Worm (Caenorhabditis elegans): Measurements from ENCODE around the gene T08B6.9.

Gene T08B6.9

DNA sequence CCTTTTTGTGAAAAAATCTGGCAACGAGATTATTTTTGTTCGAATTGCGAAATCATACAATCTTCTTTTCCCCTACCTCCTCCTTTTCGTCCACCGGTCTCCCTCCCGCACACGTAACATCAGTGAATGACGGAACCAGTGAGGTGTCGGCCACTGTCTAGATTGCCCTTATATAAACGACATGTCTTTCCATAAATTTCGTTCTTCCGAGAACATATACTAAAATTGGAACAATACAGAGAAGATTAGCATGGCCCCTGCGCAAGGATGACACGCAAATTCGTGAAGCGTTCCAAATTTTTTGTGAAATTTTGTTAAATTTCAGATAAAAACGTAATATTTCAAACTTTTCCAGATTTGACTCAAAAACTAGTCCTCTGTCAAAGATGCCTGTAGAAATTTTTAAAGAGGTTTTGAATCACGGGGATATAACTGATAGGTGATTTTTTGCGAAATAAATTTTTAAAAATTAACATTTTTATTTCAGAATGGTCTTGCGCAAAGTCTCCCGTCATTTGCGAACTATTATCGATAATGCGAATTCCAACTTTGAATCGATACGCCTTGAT lies 40.2 kb downstream of the T08B6.9 start (continued):
- no peak for TF ChIP-seq Y105C5A.15 (GFP tag; IDR thresholded peaks at IDR 0.05)
- no peak for TF ChIP-seq lin-39 (tag; optimal IDR thresholded peaks at IDR 0.05)
- TF ChIP-seq attf-4 (tag; optimal IDR thresholded peaks at IDR 0.05): no peak
- TF ChIP-seq sdz-12 (GFP tag; optimal IDR thresholded peaks at IDR 0.05): no peak

DNA sequence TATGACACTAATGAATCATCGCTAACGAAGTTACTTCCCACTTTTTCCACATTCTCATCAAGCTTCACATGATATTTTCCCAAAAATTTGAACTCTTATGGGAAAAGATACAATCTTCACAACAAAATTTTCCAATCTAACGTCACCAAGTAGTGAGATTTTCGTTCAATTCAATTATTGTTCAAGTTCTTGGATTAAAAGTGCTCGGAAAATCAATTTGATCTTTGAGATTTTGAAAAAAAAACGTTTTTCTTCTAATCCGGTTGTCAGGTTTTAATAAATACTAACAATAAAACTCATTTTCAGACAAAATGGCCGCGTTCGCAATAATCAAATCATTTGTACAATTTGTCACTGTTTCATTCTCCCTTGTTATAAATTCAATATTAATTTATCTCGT lies 43.5 kb downstream of the T08B6.9 start, which contains the start of gene str-153:
Gene str-153 (plus strand): TSS at position 301 of the 400 bp plus-strand sequence.
- TF ChIP-seq vab-7 (GFP tag; IDR thresholded peaks at IDR 0.05) (no peak), aha-1 (tag) (no peak), ces-1 (GFP tag; optimal IDR thresholded peaks at IDR 0.05) (no peak), gei-8 (GFP tag; optimal IDR thresholded peaks at IDR 0.05) (no peak), unc-62 (GFP tag; optimal IDR thresholded peaks at IDR 0.05 in 1 of 2) (peak in 1 of 2 experiments; percentile 4), unc-62 (tag; optimal IDR thresholded peaks at IDR 0.05) (no peak)

DNA sequence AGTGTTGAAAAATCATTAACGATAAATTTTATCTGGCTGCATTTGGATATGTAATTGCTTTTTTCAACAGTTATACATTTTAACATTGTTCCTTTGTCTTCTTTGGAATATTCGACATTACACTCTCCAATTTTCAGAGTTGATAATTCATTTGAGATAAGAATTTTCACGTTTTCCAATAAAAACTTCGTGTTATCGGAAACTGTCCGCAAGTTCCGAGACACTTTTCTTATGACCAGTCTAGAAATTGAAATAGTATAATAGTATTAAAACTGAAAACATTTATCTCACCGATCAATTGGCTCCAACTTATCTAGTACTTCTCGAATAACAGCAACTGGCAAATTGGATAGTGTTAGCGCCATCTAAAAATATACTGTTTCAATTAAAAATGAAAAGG lies 47.0 kb downstream of the T08B6.9 start, which contains the start of gene fbxa-86:
Gene fbxa-86 (minus strand): TSS at position 367 of the 400 bp plus-strand sequence.
- peak in 1 of 2 experiments; percentile 7 for TF ChIP-seq unc-62 (GFP tag; optimal IDR thresholded peaks at IDR 0.05 in 1 of 2)
- TF ChIP-seq unc-62 (tag; optimal IDR thresholded peaks at IDR 0.05): no peak
- TF ChIP-seq lin-13 (GFP tag; optimal IDR thresholded peaks at IDR 0.05): no peak
- TF ChIP-seq pqm-1 (tag; optimal IDR thresholded peaks at IDR 0.05): peak; percentile 9

DNA sequence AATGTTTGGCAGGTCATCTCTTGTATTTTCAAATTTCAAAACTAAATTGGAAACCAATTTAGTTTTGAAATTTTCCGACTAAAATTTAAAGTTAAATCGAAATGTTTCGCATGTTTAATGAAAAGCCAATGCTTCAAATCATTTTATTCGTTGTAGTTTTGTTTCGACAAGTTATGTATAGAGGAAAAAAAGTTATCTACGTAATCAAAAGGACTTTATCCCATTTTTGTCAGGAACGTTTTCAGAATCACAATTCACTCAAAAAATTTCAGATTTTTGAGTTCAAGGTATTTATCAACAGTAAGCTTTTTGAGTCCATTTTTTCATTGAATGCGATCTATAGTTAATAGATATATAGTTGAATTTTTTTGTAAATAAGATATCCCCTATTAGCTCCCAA lies 48.0 kb downstream of the T08B6.9 start, which contains the start of gene str-168:
Gene str-168 (plus strand): TSS at position 301 of the 400 bp plus-strand sequence.
- TF ChIP-seq egl-43 (GFP tag; IDR thresholded peaks at IDR 0.05) (no peak), lin-29 (GFP tag; IDR thresholded peaks at IDR 0.05) (no peak), unc-62 (GFP tag; optimal IDR thresholded peaks at IDR 0.05 in 1 of 2) (no peak), unc-62 (tag; optimal IDR thresholded peaks at IDR 0.05) (no peak), ceh-20 (GFP tag; IDR thresholded peaks at IDR 0.05) (no peak), hlh-11 (tag; optimal IDR thresholded peaks at IDR 0.05) (no peak), dmd-9 (GFP tag; IDR thresholded peaks at IDR 0.05) (no peak), zfp-2 (tag; optimal IDR thresholded peaks at IDR 0.05) (no peak), ztf-7 (tag; optimal IDR thresholded peaks at IDR 0.05) (no peak), aly-2 (tag; optimal IDR thresholded peaks at IDR 0.05) (no peak), nhr-28 (tag; optimal IDR thresholded peaks at IDR 0.05) (no peak), ctbp-1 (GFP tag; IDR thresholded peaks at IDR 0.05) (no peak), set-16 (GFP tag; IDR thresholded peaks at IDR 0.05) (no peak), ceh-32 (tag; optimal IDR thresholded peaks at IDR 0.05; ENCODE audit: poor library complexity) (no peak), fkh-10 (GFP tag; optimal IDR thresholded peaks at IDR 0.05) (no peak), lsy-2 (tag; optimal IDR thresholded peaks at IDR 0.05) (no peak), dve-1 (tag; optimal IDR thresholded peaks at IDR 0.05; ENCODE audit: insufficient read depth) (no peak), nhr-42 (GFP tag; IDR thresholded peaks at IDR 0.05) (no peak), lin-15B (tag; optimal IDR thresholded peaks at IDR 0.05) (no peak)

DNA sequence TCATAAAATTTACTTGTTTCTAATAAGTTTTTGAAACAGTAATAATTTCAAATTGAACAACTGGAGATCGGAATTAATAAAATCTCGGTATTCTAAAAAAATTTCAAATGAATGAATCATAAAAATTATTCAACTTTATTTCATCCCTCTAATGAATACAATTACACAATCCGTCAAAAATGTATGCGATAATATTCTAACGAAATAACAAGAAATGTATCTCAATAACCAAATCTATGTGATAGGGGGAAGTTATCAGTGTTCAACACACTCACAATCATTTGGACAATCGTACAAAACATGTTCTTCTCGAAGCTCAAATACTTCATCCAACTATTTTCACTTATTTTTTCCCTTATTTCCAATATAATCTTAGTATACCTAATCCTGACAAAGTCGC lies 51.0 kb downstream of the T08B6.9 start, which contains the start of gene Y9C9A.5:
Gene Y9C9A.5 (plus strand): TSS at position 301 of the 400 bp plus-strand sequence.
- TF ChIP-seq F44E2.7 (GFP tag; IDR thresholded peaks at IDR 0.05) (no peak), ceh-20 (GFP tag; IDR thresholded peaks at IDR 0.05) (no peak), daf-12 (tag; optimal IDR thresholded peaks at IDR 0.05) (no peak)
